Fruit fly (Drosophila melanogaster) whole organism, pupa: Measurements from ENCODE around the gene Alg-2.

Experiments used
- CG13204 ChIP-seq: fragments of 200-800 bp; sonication (Bioruptor generic); optimal IDR thresholded peaks from 2 replicates; lab custom pipeline; 2018; ENCODE audit warnings: missing biosample characterization, mild to moderate bottlenecking, missing genetic modification characterization, moderate library complexity
- CG9948 ChIP-seq: fragments of 200-800 bp; sonication (Bioruptor generic); optimal IDR thresholded peaks from 2 replicates; lab custom pipeline; 2018; ENCODE audit warnings: missing biosample characterization, mild to moderate bottlenecking, missing genetic modification characterization, moderate library complexity
- Pif1A ChIP-seq: fragments of 200-800 bp; sonication (Bioruptor generic); optimal IDR thresholded peaks from 3 replicates; lab custom pipeline; 2016; ENCODE audit warnings: missing biosample characterization, missing genetic modification characterization
- rn ChIP-seq: fragments of 200-800 bp; sonication (Bioruptor generic); IDR thresholded peaks from 2 replicates; pipeline ENCODE4 v1.3.6; 2022; ENCODE audit warnings: missing biosample characterization, missing genetic modification characterization

- TF ChIP-seq CG9948 (tag; lab: Kevin White, UChicago) (no peak), Pif1A (GFP tag; lab: Kevin White, UChicago) (no peak), rn (no peak), CG13204 (GFP tag; lab: Kevin White, UChicago) (no peak)
These were observed 33.3 kb upstream of the Alg-2 start for dm6 chr3R:3589672-3590071.
